Worm (Caenorhabditis elegans) whole organism, L3 larva: ENCODE data around the gene F12A10.1.

Source experiments
- ama-1 ChIP-seq: fragments of 150-350 bp; optimal IDR thresholded peaks from 2 replicates; lab custom pipeline; 2018
- ceh-16 ChIP-seq: sonication (generic microtip); optimal IDR thresholded peaks from 2 replicates; lab custom pipeline; 2017; ENCODE audit warnings: missing biosample characterization, missing genetic modification characterization
- egl-5 ChIP-seq: fragments of 150-350 bp; optimal IDR thresholded peaks from 2 replicates; lab custom pipeline; 2017; ENCODE audit warnings: missing biosample characterization, missing genetic modification reagents, missing genetic modification characterization, inconsistent platforms
- fkh-10 ChIP-seq: sonication (generic microtip); optimal IDR thresholded peaks from 2 replicates; lab custom pipeline; 2017; ENCODE audit warnings: missing biosample characterization, missing genetic modification reagents, missing genetic modification characterization
- lin-39 ChIP-seq: fragments of 150-350 bp; optimal IDR thresholded peaks from 2 replicates; lab custom pipeline; 2018; ENCODE audit warnings: missing biosample characterization, missing genetic modification reagents, missing genetic modification characterization
- mml-1 ChIP-seq: fragments of 150-350 bp; sonication (generic microtip); optimal IDR thresholded peaks from 3 replicates; lab custom pipeline; 2014; ENCODE audit warnings: missing biosample characterization, missing genetic modification characterization
- nhr-12 ChIP-seq: fragments of 150-350 bp; optimal IDR thresholded peaks from 2 replicates; lab custom pipeline; 2014; ENCODE audit warnings: missing biosample characterization, missing genetic modification characterization
- unc-62 ChIP-seq: fragments of 150-350 bp; sonication (generic microtip); optimal IDR thresholded peaks from 4 replicates; lab custom pipeline; 2014; ENCODE audit warnings: missing biosample characterization, missing genetic modification reagents, missing genetic modification characterization

- no peak for TF ChIP-seq fkh-10 (GFP tag; lab: Kevin White, UChicago)
- no peak for TF ChIP-seq ama-1 (lab: Kevin White, UChicago)
- TF ChIP-seq mml-1 (tag; lab: Kevin White, UChicago): no peak
- no peak for TF ChIP-seq ceh-16 (tag; lab: Kevin White, UChicago)
- TF ChIP-seq nhr-12 (tag; lab: Kevin White, UChicago): no peak
- no peak for TF ChIP-seq egl-5 (tag; lab: Kevin White, UChicago)
- TF ChIP-seq lin-39 (tag; lab: Kevin White, UChicago): no peak
- TF ChIP-seq unc-62 (GFP tag; lab: Kevin White, UChicago): no peak
Observed at ce11 chrII:5525297-5525696, 29.0 kb downstream of the F12A10.1 start, which contains the start of gene tbx-35.
